Worm (Caenorhabditis elegans) whole organism, L2 larva: ENCODE measurements around the gene W02B12.12.

ENCODE experiments used
- C34F6.9 ChIP-seq: fragments of 150-350 bp; optimal IDR thresholded peaks from 2 replicates; lab custom pipeline; 2014; ENCODE audit warnings: missing biosample characterization, missing genetic modification characterization
- F13H6.1 ChIP-seq: sonication (generic microtip); optimal IDR thresholded peaks from 2 replicates; lab custom pipeline; 2016; ENCODE audit warnings: missing genetic modification characterization, missing compliant biosample characterization
- R02D3.7 ChIP-seq: fragments of 150-350 bp; optimal IDR thresholded peaks from 2 replicates; lab custom pipeline; 2014; ENCODE audit warnings: missing biosample characterization, missing genetic modification characterization
- Y55F3AM.14 ChIP-seq: fragments of 200-800 bp; sonication (Bioruptor generic); optimal IDR thresholded peaks from 2 replicates; lab custom pipeline; 2018; ENCODE audit warnings: mild to moderate bottlenecking, missing genetic modification characterization, missing compliant biosample characterization
- ZK546.5 ChIP-seq: sonication (generic microtip); optimal IDR thresholded peaks from 2 replicates; lab custom pipeline; 2017; ENCODE audit warnings: missing biosample characterization, missing genetic modification characterization
- alr-1 ChIP-seq: fragments of 150-350 bp; optimal IDR thresholded peaks from 2 replicates; lab custom pipeline; 2014; ENCODE audit warnings: missing biosample characterization, missing genetic modification characterization
- aly-2 ChIP-seq: fragments of 150-350 bp; optimal IDR thresholded peaks from 2 replicates; lab custom pipeline; 2014; ENCODE audit warnings: missing biosample characterization, missing genetic modification characterization
- blmp-1 ChIP-seq: sonication (generic microtip); optimal IDR thresholded peaks from 2 replicates; lab custom pipeline; 2017; ENCODE audit warnings: missing genetic modification characterization, mild to moderate bottlenecking, missing compliant biosample characterization, antibody characterized with exemption, moderate library complexity; ENCODE audit not compliant: insufficient read depth
- ceh-16 ChIP-seq: fragments of 150-350 bp; optimal IDR thresholded peaks from 2 replicates; lab custom pipeline; 2014; ENCODE audit warnings: missing biosample characterization, missing genetic modification characterization
- crh-2 ChIP-seq: sonication (generic microtip); optimal IDR thresholded peaks from 2 replicates; lab custom pipeline; 2017; ENCODE audit warnings: missing biosample characterization, missing genetic modification characterization
- dmd-4 ChIP-seq: sonication (generic microtip); optimal IDR thresholded peaks from 2 replicates; lab custom pipeline; 2017; ENCODE audit warnings: missing biosample characterization, missing genetic modification characterization
- egl-27 ChIP-seq: sonication (generic microtip); optimal IDR thresholded peaks from 3 replicates; lab custom pipeline; 2017; ENCODE audit warnings: missing biosample characterization, missing genetic modification reagents, missing genetic modification characterization
- elt-1 ChIP-seq: fragments of 150-350 bp; optimal IDR thresholded peaks from 2 replicates; lab custom pipeline; 2014; ENCODE audit warnings: missing biosample characterization, missing genetic modification characterization
- elt-3 ChIP-seq: sonication (generic microtip); optimal IDR thresholded peaks from 2 replicates; lab custom pipeline; 2017; ENCODE audit warnings: missing biosample characterization, missing genetic modification characterization
- fos-1 ChIP-seq: fragments of 150-350 bp; optimal IDR thresholded peaks from 2 replicates; lab custom pipeline; 2014; ENCODE audit warnings: missing biosample characterization, missing genetic modification characterization
- gmeb-1 ChIP-seq: fragments of 150-350 bp; optimal IDR thresholded peaks from 2 replicates; lab custom pipeline; 2014; ENCODE audit warnings: missing biosample characterization, missing genetic modification characterization
- lin-11 ChIP-seq: fragments of 150-350 bp; sonication (generic microtip); optimal IDR thresholded peaks from 2 replicates; lab custom pipeline; 2014; ENCODE audit warnings: missing biosample characterization, missing genetic modification characterization, inconsistent platforms, mixed read lengths
- lin-13 ChIP-seq: fragments of 150-350 bp; optimal IDR thresholded peaks from 2 replicates; lab custom pipeline; 2014; ENCODE audit warnings: missing biosample characterization, missing genetic modification reagents, missing genetic modification characterization
- lsy-2 ChIP-seq, 2 experiments: fragments of 150-350 bp in 1 of 2; sonication (generic microtip) in 1 of 2; optimal IDR thresholded peaks; 2 replicates each; lab custom pipeline; 2014 to 2017; ENCODE audit warnings: missing biosample characterization in 2 of 2, missing genetic modification characterization in 2 of 2
- mab-5 ChIP-seq: fragments of 150-350 bp; optimal IDR thresholded peaks from 2 replicates; lab custom pipeline; 2014; ENCODE audit warnings: missing biosample characterization, missing genetic modification characterization
- mbf-1 ChIP-seq: sonication (generic microtip); optimal IDR thresholded peaks from 2 replicates; lab custom pipeline; 2017; ENCODE audit warnings: missing biosample characterization, missing genetic modification characterization
- mdl-1 ChIP-seq, 2 experiments: fragments of 150-350 bp in 1 of 2; sonication (generic microtip) in 1 of 2; optimal IDR thresholded peaks; 2 replicates each; lab custom pipeline; 2017; ENCODE audit warnings: missing biosample characterization in 2 of 2, missing genetic modification characterization in 2 of 2
- nhr-12 ChIP-seq: fragments of 150-350 bp; optimal IDR thresholded peaks from 2 replicates; lab custom pipeline; 2014; ENCODE audit warnings: missing biosample characterization, missing genetic modification characterization
- nhr-129 ChIP-seq: fragments of 150-350 bp; optimal IDR thresholded peaks from 2 replicates; lab custom pipeline; 2014; ENCODE audit warnings: missing biosample characterization, missing genetic modification characterization
- nhr-21 ChIP-seq: fragments of 150-350 bp; optimal IDR thresholded peaks from 2 replicates; lab custom pipeline; 2014; ENCODE audit warnings: missing biosample characterization, missing genetic modification characterization
- nhr-23 ChIP-seq: fragments of 150-350 bp; optimal IDR thresholded peaks from 2 replicates; lab custom pipeline; 2014; ENCODE audit warnings: missing biosample characterization, missing genetic modification reagents, missing genetic modification characterization
- nhr-237 ChIP-seq: fragments of 150-350 bp; optimal IDR thresholded peaks from 2 replicates; lab custom pipeline; 2014; ENCODE audit warnings: missing biosample characterization, missing genetic modification characterization
- nhr-25 ChIP-seq: fragments of 150-350 bp; sonication (generic microtip); optimal IDR thresholded peaks from 3 replicates; lab custom pipeline; 2014; ENCODE audit warnings: missing biosample characterization, missing genetic modification characterization
- nhr-6 ChIP-seq: fragments of 150-350 bp; optimal IDR thresholded peaks from 2 replicates; lab custom pipeline; 2014; ENCODE audit warnings: missing biosample characterization, missing genetic modification characterization
- nhr-77 ChIP-seq: fragments of 150-350 bp; optimal IDR thresholded peaks from 2 replicates; lab custom pipeline; 2014; ENCODE audit warnings: missing biosample characterization, missing genetic modification characterization
- sem-4 ChIP-seq: fragments of 150-350 bp; optimal IDR thresholded peaks from 2 replicates; lab custom pipeline; 2014; ENCODE audit warnings: missing biosample characterization, missing genetic modification reagents, missing genetic modification characterization
- skn-1 ChIP-seq: sonication (generic microtip); optimal IDR thresholded peaks from 2 replicates; lab custom pipeline; 2017; ENCODE audit warnings: missing biosample characterization, missing genetic modification characterization
- sma-3 ChIP-seq: sonication (generic microtip); optimal IDR thresholded peaks from 2 replicates; lab custom pipeline; 2016; ENCODE audit warnings: missing genetic modification reagents, missing genetic modification characterization, missing compliant biosample characterization
- sma-9 ChIP-seq, 2 experiments: fragments of 150-350 bp in 1 of 2; sonication (generic microtip) in 1 of 2; optimal IDR thresholded peaks; 2 replicates each; lab custom pipeline; 2014 to 2016; ENCODE audit warnings: missing genetic modification characterization in 2 of 2, mild to moderate bottlenecking in 1 of 2, missing biosample characterization in 1 of 2, missing compliant biosample characterization in 1 of 2, missing genetic modification reagents in 1 of 2, moderate library complexity in 1 of 2
- unc-39 ChIP-seq: fragments of 150-350 bp; optimal IDR thresholded peaks from 2 replicates; lab custom pipeline; 2014; ENCODE audit warnings: missing biosample characterization, missing genetic modification characterization
- unc-55 ChIP-seq: fragments of 150-350 bp; sonication (generic microtip); optimal IDR thresholded peaks from 3 replicates; lab custom pipeline; 2014; ENCODE audit warnings: missing biosample characterization, missing genetic modification reagents, missing genetic modification characterization
- unc-62 ChIP-seq: fragments of 150-350 bp; optimal IDR thresholded peaks from 2 replicates; lab custom pipeline; 2014; ENCODE audit warnings: missing biosample characterization, missing genetic modification reagents, missing genetic modification characterization
- zag-1 ChIP-seq: fragments of 150-350 bp; optimal IDR thresholded peaks from 2 replicates; lab custom pipeline; 2014; ENCODE audit warnings: missing biosample characterization, missing genetic modification characterization
- ztf-1 ChIP-seq: fragments of 200-800 bp; sonication (Bioruptor generic); conservative IDR thresholded peaks from 2 replicates; pipeline ENCODE4 v1.3.6; 2022; ENCODE audit warnings: missing genetic modification characterization, missing compliant biosample characterization
- ztf-11 ChIP-seq: sonication (generic microtip); optimal IDR thresholded peaks from 2 replicates; lab custom pipeline; 2017; ENCODE audit warnings: missing biosample characterization, missing genetic modification characterization
- ztf-4 ChIP-seq: fragments of 150-350 bp; optimal IDR thresholded peaks from 2 replicates; lab custom pipeline; 2014; ENCODE audit warnings: missing biosample characterization, missing genetic modification characterization

W02B12.12 gene

ce11 chrII:11463899-11464298 is 15.1 kb downstream of the W02B12.12 start:
- TF ChIP-seq sma-9 (GFP tag; optimal IDR thresholded peaks at IDR 0.05; lab: Kevin White, UChicago) (peak; percentile 15), sma-9 (tag; optimal IDR thresholded peaks at IDR 0.05; lab: Kevin White, UChicago) (no peak), R02D3.7 (tag; lab: Kevin White, UChicago) (peak; percentile 14), lin-11 (no peak), unc-55 (peak; percentile 32)

DNA sequence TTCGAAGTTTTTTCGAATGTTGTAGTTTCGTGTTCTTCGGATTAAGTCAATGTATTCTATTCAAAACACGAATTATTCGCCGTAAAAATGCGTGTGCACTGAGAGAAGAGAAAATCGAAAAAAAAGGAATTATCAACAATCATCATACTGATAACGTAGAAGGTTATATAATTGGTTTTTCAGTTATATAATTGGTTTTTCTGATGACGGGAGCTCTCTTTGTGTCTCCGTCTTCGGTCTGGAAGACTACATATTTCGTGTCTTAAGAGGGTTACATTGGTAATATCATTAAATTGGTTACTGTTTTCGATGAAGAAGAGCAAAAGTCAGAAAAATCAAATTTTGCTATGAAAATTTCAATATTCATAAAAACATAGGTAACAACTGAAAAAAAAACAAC is 19.1 kb downstream of the W02B12.12 start:
- TF ChIP-seq fos-1 (tag; lab: Kevin White, UChicago) (peak; percentile 52), nhr-129 (tag; lab: Kevin White, UChicago) (no peak), skn-1 (tag; lab: Kevin White, UChicago) (peak; percentile 12)
- TF ChIP-seq, all 48 proteins: peak for 2

- TF ChIP-seq ztf-11 = no peak
- TF ChIP-seq mdl-1 (tag; optimal IDR thresholded peaks at IDR 0.05; lab: Kevin White, UChicago) = no peak
- TF ChIP-seq nhr-12 = no peak
- no peak for TF ChIP-seq unc-55
- TF ChIP-seq nhr-23 (tag; lab: Kevin White, UChicago) = no peak
- TF ChIP-seq lin-13 (GFP tag; lab: Kevin White, UChicago) = no peak
- no peak for TF ChIP-seq crh-2
- TF ChIP-seq blmp-1 (tag; lab: Kevin White, UChicago) = no peak
- TF ChIP-seq Y55F3AM.14 = no peak
Measured at ce11 chrII:11455715-11456114, 23.3 kb downstream of the W02B12.12 start.

- TF ChIP-seq mab-5 (no peak), mbf-1 (tag; lab: Kevin White, UChicago) (no peak), elt-1 (tag; lab: Kevin White, UChicago) (no peak), C34F6.9 (tag; lab: Kevin White, UChicago) (no peak), nhr-12 (no peak), R02D3.7 (tag; lab: Kevin White, UChicago) (no peak), alr-1 (tag; lab: Kevin White, UChicago) (no peak), egl-27 (no peak), crh-2 (no peak), nhr-77 (tag; lab: Kevin White, UChicago) (no peak), skn-1 (tag; lab: Kevin White, UChicago) (no peak), nhr-25 (no peak)
Measured at ce11 chrII:11455140-11455539, 23.8 kb downstream of the W02B12.12 start.

DNA sequence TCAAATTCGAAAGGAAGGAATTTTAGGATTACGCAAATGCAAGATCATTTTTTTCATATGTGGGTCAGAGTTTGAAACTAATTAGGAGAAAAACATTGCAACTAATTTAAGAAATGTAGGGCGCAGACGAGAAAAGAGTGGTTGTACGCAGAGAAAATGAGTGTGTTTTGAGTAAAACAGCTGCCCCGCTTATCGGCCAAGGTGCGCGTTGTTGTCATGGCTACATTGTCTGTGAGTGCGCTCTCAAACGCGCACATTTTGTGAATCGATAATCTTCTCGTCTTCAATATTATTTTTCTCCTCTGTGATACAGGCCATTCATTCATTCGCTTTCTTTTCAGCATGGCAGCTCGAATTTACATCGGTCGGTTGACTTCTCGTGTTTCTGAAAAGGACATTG is 25.3 kb downstream of the W02B12.12 start:
- peak; percentile 43 for TF ChIP-seq lin-11
- TF ChIP-seq ZK546.5 = no peak

DNA sequence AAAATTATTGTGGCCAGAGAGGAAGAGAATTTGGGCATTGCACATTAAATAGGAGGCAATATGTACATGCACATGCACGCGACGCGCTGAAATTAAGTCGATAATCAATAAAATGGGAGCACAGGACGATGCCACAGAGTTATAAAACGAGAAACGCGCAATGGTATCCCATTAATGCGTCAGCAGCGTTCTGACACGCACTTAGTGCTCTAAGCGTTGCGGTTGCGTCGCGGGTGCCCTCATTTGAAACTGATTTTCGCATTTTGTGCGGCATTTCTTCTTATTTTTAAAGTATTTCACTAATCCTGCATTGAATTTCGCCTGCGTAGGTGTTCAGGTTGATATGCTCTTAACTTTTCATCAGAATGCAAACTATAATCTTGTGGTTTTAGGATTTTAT is 26.0 kb downstream of the W02B12.12 start, which contains the start of gene rsp-1:
Gene rsp-1, plus strand, starts transcription at position 338 of the 400 bp plus-strand sequence.
- TF ChIP-seq elt-3 (tag; lab: Kevin White, UChicago) (no peak), unc-39 (tag; lab: Kevin White, UChicago) (no peak), nhr-237 (peak; percentile 43), aly-2 (tag; lab: Kevin White, UChicago) (no peak), sem-4 (tag; lab: Kevin White, UChicago) (peak; percentile 79), nhr-25 (peak; percentile 82), blmp-1 (tag; lab: Kevin White, UChicago) (peak; percentile 48), mbf-1 (tag; lab: Kevin White, UChicago) (no peak), C34F6.9 (tag; lab: Kevin White, UChicago) (peak; percentile 97), nhr-21 (peak; percentile 87), ztf-11 (no peak), R02D3.7 (tag; lab: Kevin White, UChicago) (peak; percentile 67), ztf-4 (tag; lab: Kevin White, UChicago) (peak; percentile 74), gmeb-1 (tag; lab: Kevin White, UChicago) (peak; percentile 90), lsy-2 (tag; optimal IDR thresholded peaks at IDR 0.05; lab: Kevin White, UChicago) (peak; percentile 84 to 94), sma-9 (GFP tag; optimal IDR thresholded peaks at IDR 0.05; lab: Kevin White, UChicago) (peak; percentile 95), sma-9 (tag; optimal IDR thresholded peaks at IDR 0.05; lab: Kevin White, UChicago) (no peak), nhr-23 (tag; lab: Kevin White, UChicago) (no peak), F13H6.1 (peak; percentile 90), nhr-77 (tag; lab: Kevin White, UChicago) (no peak), nhr-6 (tag; lab: Kevin White, UChicago) (peak; percentile 74), mdl-1 (tag; optimal IDR thresholded peaks at IDR 0.05; lab: Kevin White, UChicago) (peak in 1 of 2 experiments; percentile 74), ceh-16 (tag; lab: Kevin White, UChicago) (peak; percentile 39), unc-62 (GFP tag; lab: Kevin White, UChicago) (no peak), nhr-129 (tag; lab: Kevin White, UChicago) (peak; percentile 92), dmd-4 (no peak), ztf-1 (GFP tag; lab: Robert Waterston, UW) (no peak), egl-27 (peak; percentile 73), ZK546.5 (no peak), fos-1 (tag; lab: Kevin White, UChicago) (peak; percentile 84), sma-3 (GFP tag; lab: Kevin White, UChicago) (peak; percentile 84), zag-1 (peak; percentile 60), nhr-12 (no peak), mab-5 (peak; percentile 89), crh-2 (peak; percentile 92)
